Fruit fly (Drosophila melanogaster): ENCODE results near the gene CG33509.

CG33509 gene

dm6 chr2L:21102399-21103108, 16.2 kb upstream of the CG33509 start, which contains the start of gene CG9257 (continued):
- no peak for TF ChIP-seq inv (GFP tag; IDR thresholded peaks at IDR 0.05; ENCODE audit: partially characterized antibody)
- no peak for TF ChIP-seq CG16815 (GFP tag; optimal IDR thresholded peaks at IDR 0.05)
- no peak for TF ChIP-seq zen2 (GFP tag; IDR thresholded peaks at IDR 0.05; ENCODE audit: partially characterized antibody)
- no peak for TF ChIP-seq CG18476 (GFP tag; optimal IDR thresholded peaks at IDR 0.05)
- peak; percentile 39 for TF ChIP-seq CG30020 (tag; optimal IDR thresholded peaks at IDR 0.05)
- TF ChIP-seq grn (GFP tag; optimal IDR thresholded peaks at IDR 0.05), result no peak
- TF ChIP-seq pfk (GFP tag; optimal IDR thresholded peaks at IDR 0.05), result no peak
- TF ChIP-seq ERR (GFP tag; optimal IDR thresholded peaks at IDR 0.05), result no peak
- no peak for TF ChIP-seq CG16779 (GFP tag; IDR thresholded peaks at IDR 0.05)
- peak; percentile 46 for TF ChIP-seq lilli (GFP tag; optimal IDR thresholded peaks at IDR 0.05)
- TF ChIP-seq Ets97D (GFP tag; optimal IDR thresholded peaks at IDR 0.05), result peak; percentile 72
- no peak for TF ChIP-seq CG18764 (GFP tag; optimal IDR thresholded peaks at IDR 0.05)
- TF ChIP-seq CrebB (tag; optimal IDR thresholded peaks at IDR 0.05), result no peak
- no peak for TF ChIP-seq prd (optimal IDR thresholded peaks at IDR 0.05)
- TF ChIP-seq prd (GFP tag; IDR thresholded peaks at IDR 0.05), result no peak
- TF ChIP-seq CG31388 (GFP tag; optimal IDR thresholded peaks at IDR 0.05), result no peak
- no peak for TF ChIP-seq H15 (GFP tag; IDR thresholded peaks at IDR 0.05)
- no peak for TF ChIP-seq CG17802 (tag; optimal IDR thresholded peaks at IDR 0.05)
- TF ChIP-seq CG6791 (GFP tag; IDR thresholded peaks at IDR 0.05; ENCODE audit: partially characterized antibody), result no peak
- TF ChIP-seq schlank (tag; optimal IDR thresholded peaks at IDR 0.05), result no peak
- no peak for TF ChIP-seq dan (GFP tag; IDR thresholded peaks at IDR 0.05)
- TF ChIP-seq Dip2 (GFP tag; IDR thresholded peaks at IDR 0.05), result no peak
- no peak for TF ChIP-seq fd96Cb (tag; optimal IDR thresholded peaks at IDR 0.05)
- no peak for TF ChIP-seq Deaf1 (tag; optimal IDR thresholded peaks at IDR 0.05)
- no peak for TF ChIP-seq CG18262 (tag; optimal IDR thresholded peaks at IDR 0.05)
- no peak for TF ChIP-seq CG10654 (GFP tag; optimal IDR thresholded peaks at IDR 0.05)
- TF ChIP-seq tll (GFP tag; optimal IDR thresholded peaks at IDR 0.05), result no peak
- no peak for TF ChIP-seq CG3407 (GFP tag; optimal IDR thresholded peaks at IDR 0.05)
- no peak for TF ChIP-seq twi (tag; optimal IDR thresholded peaks at IDR 0.05)
- no peak for TF ChIP-seq lab (GFP tag; optimal IDR thresholded peaks at IDR 0.05)
- no peak for TF ChIP-seq CG7963 (GFP tag; IDR thresholded peaks at IDR 0.05; ENCODE audit: partially characterized antibody)
- TF ChIP-seq Opbp (GFP tag; IDR thresholded peaks at IDR 0.05; ENCODE audit: partially characterized antibody), result no peak
- TF ChIP-seq cas (GFP tag; IDR thresholded peaks at IDR 0.05), result no peak
- peak; percentile 28; the same call in 1 of the 3 replicates for TF ChIP-seq CG17361 (GFP tag; IDR thresholded peaks at IDR 0.05)
- no peak for TF ChIP-seq br (optimal IDR thresholded peaks at IDR 0.05)
- TF ChIP-seq CG8089 (GFP tag; optimal IDR thresholded peaks at IDR 0.05), result no peak
- TF ChIP-seq ind (GFP tag; optimal IDR thresholded peaks at IDR 0.05), result no peak
- TF ChIP-seq CG8765 (GFP tag; IDR thresholded peaks at IDR 0.05), result no peak
- no peak for TF ChIP-seq CG3065 (GFP tag; optimal IDR thresholded peaks at IDR 0.05)
- TF ChIP-seq B-H2 (GFP tag; optimal IDR thresholded peaks at IDR 0.05), result peak; percentile 0
- no peak for TF ChIP-seq ttk (GFP tag; IDR thresholded peaks at IDR 0.05)
- TF ChIP-seq HLH3B (GFP tag; IDR thresholded peaks at IDR 0.05), result no peak
- TF ChIP-seq Meics (GFP tag; optimal IDR thresholded peaks at IDR 0.05), result no peak
- TF ChIP-seq CG3847 (GFP tag; IDR thresholded peaks at IDR 0.05), result no peak
- TF ChIP-seq Bgb (GFP tag; IDR thresholded peaks at IDR 0.05; ENCODE audit: partially characterized antibody), result no peak
- TF ChIP-seq CG14667 (GFP tag; IDR thresholded peaks at IDR 0.05), result no peak
- TF ChIP-seq wor (GFP tag; IDR thresholded peaks at IDR 0.05), result no peak
- no peak for TF ChIP-seq Fer3 (tag; optimal IDR thresholded peaks at IDR 0.05)
- no peak for TF ChIP-seq CG17328 (GFP tag; IDR thresholded peaks at IDR 0.05)
- TF ChIP-seq Max (GFP tag; optimal IDR thresholded peaks at IDR 0.05), result peak; percentile 94
